Worm (Caenorhabditis elegans): ENCODE measurements around the gene Y66D12A.10.
"Not testable (repeated sequence)": the region's sequence is repeated elsewhere in the genome, so short reads cannot be mapped to it uniquely, and the experiment has no call there.

DNA sequence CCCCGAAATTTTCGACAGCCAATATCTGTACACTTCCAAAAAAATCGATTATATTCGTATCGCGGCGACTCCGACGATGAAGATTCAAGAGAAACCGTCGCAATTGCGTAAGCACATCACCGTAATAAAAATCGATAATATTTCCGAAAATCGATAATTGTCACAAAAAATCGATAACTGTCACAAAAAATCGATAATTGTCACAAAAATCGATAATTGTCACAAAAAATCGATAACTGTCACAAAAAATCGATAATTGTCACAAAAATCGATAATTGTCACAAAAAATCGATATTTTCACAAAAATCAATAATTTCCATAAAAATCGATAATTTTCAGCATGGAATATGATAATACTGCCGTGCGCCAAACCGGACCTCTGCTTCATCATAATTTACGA is 48.7 kb downstream of the Y66D12A.10 start:
- TF ChIP-seq dpl-1 (GFP tag; optimal IDR thresholded peaks at IDR 0.05); skn-1 (tag; optimal IDR thresholded peaks at IDR 0.05); ceh-82 (tag; optimal IDR thresholded peaks at IDR 0.05); unc-130 (GFP tag; optimal IDR thresholded peaks at IDR 0.05): not testable (repeated sequence)

Measured in whole organism, L4 larva.